Worm (Caenorhabditis elegans) whole organism, L2 larva: ENCODE data around the gene T04F3.1.

Experiments
- C34F6.9 ChIP-seq: fragments of 150-350 bp; optimal IDR thresholded peaks from 2 replicates; lab custom pipeline; 2014; ENCODE audit warnings: missing biosample characterization, missing genetic modification characterization
- F13H6.1 ChIP-seq: sonication (generic microtip); optimal IDR thresholded peaks from 2 replicates; lab custom pipeline; 2016; ENCODE audit warnings: missing genetic modification characterization, missing compliant biosample characterization
- R02D3.7 ChIP-seq: fragments of 150-350 bp; optimal IDR thresholded peaks from 2 replicates; lab custom pipeline; 2014; ENCODE audit warnings: missing biosample characterization, missing genetic modification characterization
- Y55F3AM.14 ChIP-seq: fragments of 200-800 bp; sonication (Bioruptor generic); optimal IDR thresholded peaks from 2 replicates; lab custom pipeline; 2018; ENCODE audit warnings: mild to moderate bottlenecking, missing genetic modification characterization, missing compliant biosample characterization
- ZK546.5 ChIP-seq: sonication (generic microtip); optimal IDR thresholded peaks from 2 replicates; lab custom pipeline; 2017; ENCODE audit warnings: missing biosample characterization, missing genetic modification characterization
- alr-1 ChIP-seq: fragments of 150-350 bp; optimal IDR thresholded peaks from 2 replicates; lab custom pipeline; 2014; ENCODE audit warnings: missing biosample characterization, missing genetic modification characterization
- ama-1 ChIP-seq: fragments of 150-350 bp; optimal IDR thresholded peaks from 2 replicates; lab custom pipeline; 2018; ENCODE audit warnings: inconsistent platforms
- blmp-1 ChIP-seq: sonication (generic microtip); optimal IDR thresholded peaks from 2 replicates; lab custom pipeline; 2017; ENCODE audit warnings: missing genetic modification characterization, mild to moderate bottlenecking, missing compliant biosample characterization, antibody characterized with exemption, moderate library complexity; ENCODE audit not compliant: insufficient read depth
- ceh-16 ChIP-seq: fragments of 150-350 bp; optimal IDR thresholded peaks from 2 replicates; lab custom pipeline; 2014; ENCODE audit warnings: missing biosample characterization, missing genetic modification characterization
- ceh-82 ChIP-seq: fragments of 150-350 bp; optimal IDR thresholded peaks from 2 replicates; lab custom pipeline; 2014; ENCODE audit warnings: missing biosample characterization, missing genetic modification characterization
- crh-2 ChIP-seq: sonication (generic microtip); optimal IDR thresholded peaks from 2 replicates; lab custom pipeline; 2017; ENCODE audit warnings: missing biosample characterization, missing genetic modification characterization
- dmd-4 ChIP-seq: sonication (generic microtip); optimal IDR thresholded peaks from 2 replicates; lab custom pipeline; 2017; ENCODE audit warnings: missing biosample characterization, missing genetic modification characterization
- egl-27 ChIP-seq: sonication (generic microtip); optimal IDR thresholded peaks from 3 replicates; lab custom pipeline; 2017; ENCODE audit warnings: missing biosample characterization, missing genetic modification reagents, missing genetic modification characterization
- elt-1 ChIP-seq: fragments of 150-350 bp; optimal IDR thresholded peaks from 2 replicates; lab custom pipeline; 2014; ENCODE audit warnings: missing biosample characterization, missing genetic modification characterization
- elt-3 ChIP-seq: sonication (generic microtip); optimal IDR thresholded peaks from 2 replicates; lab custom pipeline; 2017; ENCODE audit warnings: missing biosample characterization, missing genetic modification characterization
- fos-1 ChIP-seq: fragments of 150-350 bp; optimal IDR thresholded peaks from 2 replicates; lab custom pipeline; 2014; ENCODE audit warnings: missing biosample characterization, missing genetic modification characterization
- gmeb-1 ChIP-seq: fragments of 150-350 bp; optimal IDR thresholded peaks from 2 replicates; lab custom pipeline; 2014; ENCODE audit warnings: missing biosample characterization, missing genetic modification characterization
- lin-11 ChIP-seq: fragments of 150-350 bp; sonication (generic microtip); optimal IDR thresholded peaks from 2 replicates; lab custom pipeline; 2014; ENCODE audit warnings: missing biosample characterization, missing genetic modification characterization, inconsistent platforms, mixed read lengths
- lin-13 ChIP-seq: fragments of 150-350 bp; optimal IDR thresholded peaks from 2 replicates; lab custom pipeline; 2014; ENCODE audit warnings: missing biosample characterization, missing genetic modification reagents, missing genetic modification characterization
- lin-39 ChIP-seq: fragments of 150-350 bp; optimal IDR thresholded peaks from 2 replicates; lab custom pipeline; 2014; ENCODE audit warnings: missing biosample characterization, missing genetic modification reagents, missing genetic modification characterization
- lsy-2 ChIP-seq, 2 experiments: fragments of 150-350 bp in 1 of 2; sonication (generic microtip) in 1 of 2; optimal IDR thresholded peaks; 2 replicates each; lab custom pipeline; 2014 to 2017; ENCODE audit warnings: missing biosample characterization in 2 of 2, missing genetic modification characterization in 2 of 2
- mab-5 ChIP-seq: fragments of 150-350 bp; optimal IDR thresholded peaks from 2 replicates; lab custom pipeline; 2014; ENCODE audit warnings: missing biosample characterization, missing genetic modification characterization
- mbf-1 ChIP-seq: sonication (generic microtip); optimal IDR thresholded peaks from 2 replicates; lab custom pipeline; 2017; ENCODE audit warnings: missing biosample characterization, missing genetic modification characterization
- mdl-1 ChIP-seq, 2 experiments: fragments of 150-350 bp in 1 of 2; sonication (generic microtip) in 1 of 2; optimal IDR thresholded peaks; 2 replicates each; lab custom pipeline; 2017; ENCODE audit warnings: missing biosample characterization in 2 of 2, missing genetic modification characterization in 2 of 2
- nhr-10 ChIP-seq: sonication (generic microtip); optimal IDR thresholded peaks from 2 replicates; lab custom pipeline; 2017; ENCODE audit warnings: missing biosample characterization, missing genetic modification characterization
- nhr-11 ChIP-seq: fragments of 150-350 bp; optimal IDR thresholded peaks from 2 replicates; lab custom pipeline; 2014; ENCODE audit warnings: missing biosample characterization, missing genetic modification characterization
- nhr-12 ChIP-seq: fragments of 150-350 bp; optimal IDR thresholded peaks from 2 replicates; lab custom pipeline; 2014; ENCODE audit warnings: missing biosample characterization, missing genetic modification characterization
- nhr-129 ChIP-seq: fragments of 150-350 bp; optimal IDR thresholded peaks from 2 replicates; lab custom pipeline; 2014; ENCODE audit warnings: missing biosample characterization, missing genetic modification characterization
- nhr-21 ChIP-seq: fragments of 150-350 bp; optimal IDR thresholded peaks from 2 replicates; lab custom pipeline; 2014; ENCODE audit warnings: missing biosample characterization, missing genetic modification characterization
- nhr-23 ChIP-seq: fragments of 150-350 bp; optimal IDR thresholded peaks from 2 replicates; lab custom pipeline; 2014; ENCODE audit warnings: missing biosample characterization, missing genetic modification reagents, missing genetic modification characterization
- nhr-25 ChIP-seq: fragments of 150-350 bp; sonication (generic microtip); optimal IDR thresholded peaks from 3 replicates; lab custom pipeline; 2014; ENCODE audit warnings: missing biosample characterization, missing genetic modification characterization
- nhr-6 ChIP-seq: fragments of 150-350 bp; optimal IDR thresholded peaks from 2 replicates; lab custom pipeline; 2014; ENCODE audit warnings: missing biosample characterization, missing genetic modification characterization
- nhr-77 ChIP-seq: fragments of 150-350 bp; optimal IDR thresholded peaks from 2 replicates; lab custom pipeline; 2014; ENCODE audit warnings: missing biosample characterization, missing genetic modification characterization
- peb-1 ChIP-seq: fragments of 150-350 bp; optimal IDR thresholded peaks from 2 replicates; lab custom pipeline; 2014; ENCODE audit warnings: missing biosample characterization, missing genetic modification characterization
- sem-4 ChIP-seq: fragments of 150-350 bp; optimal IDR thresholded peaks from 2 replicates; lab custom pipeline; 2014; ENCODE audit warnings: missing biosample characterization, missing genetic modification reagents, missing genetic modification characterization
- skn-1 ChIP-seq: sonication (generic microtip); optimal IDR thresholded peaks from 2 replicates; lab custom pipeline; 2017; ENCODE audit warnings: missing biosample characterization, missing genetic modification characterization
- sma-3 ChIP-seq: sonication (generic microtip); optimal IDR thresholded peaks from 2 replicates; lab custom pipeline; 2016; ENCODE audit warnings: missing genetic modification reagents, missing genetic modification characterization, missing compliant biosample characterization
- sma-9 ChIP-seq, 2 experiments: fragments of 150-350 bp in 1 of 2; sonication (generic microtip) in 1 of 2; optimal IDR thresholded peaks; 2 replicates each; lab custom pipeline; 2014 to 2016; ENCODE audit warnings: missing genetic modification characterization in 2 of 2, mild to moderate bottlenecking in 1 of 2, missing biosample characterization in 1 of 2, missing compliant biosample characterization in 1 of 2, missing genetic modification reagents in 1 of 2, moderate library complexity in 1 of 2
- snpc-4 ChIP-seq: fragments of 150-350 bp; optimal IDR thresholded peaks from 2 replicates; lab custom pipeline; 2014; ENCODE audit warnings: missing biosample characterization, missing genetic modification characterization
- unc-39 ChIP-seq: fragments of 150-350 bp; optimal IDR thresholded peaks from 2 replicates; lab custom pipeline; 2014; ENCODE audit warnings: missing biosample characterization, missing genetic modification characterization
- unc-62 ChIP-seq: fragments of 150-350 bp; optimal IDR thresholded peaks from 2 replicates; lab custom pipeline; 2014; ENCODE audit warnings: missing biosample characterization, missing genetic modification reagents, missing genetic modification characterization
- zag-1 ChIP-seq: fragments of 150-350 bp; optimal IDR thresholded peaks from 2 replicates; lab custom pipeline; 2014; ENCODE audit warnings: missing biosample characterization, missing genetic modification characterization
- ztf-1 ChIP-seq: fragments of 200-800 bp; sonication (Bioruptor generic); conservative IDR thresholded peaks from 2 replicates; pipeline ENCODE4 v1.3.6; 2022; ENCODE audit warnings: missing genetic modification characterization, missing compliant biosample characterization
- ztf-11 ChIP-seq: sonication (generic microtip); optimal IDR thresholded peaks from 2 replicates; lab custom pipeline; 2017; ENCODE audit warnings: missing biosample characterization, missing genetic modification characterization
- ztf-4 ChIP-seq: fragments of 150-350 bp; optimal IDR thresholded peaks from 2 replicates; lab custom pipeline; 2014; ENCODE audit warnings: missing biosample characterization, missing genetic modification characterization

T04F3.1 gene

ce11 chrV:11795352-11795751 lies 55.5 kb downstream of the T04F3.1 start (continued):
- no peak for TF ChIP-seq nhr-10 (tag; lab: Kevin White, UChicago)
- TF ChIP-seq R02D3.7: no peak
- no peak for TF ChIP-seq unc-62
- TF ChIP-seq sma-9 (GFP tag; optimal IDR thresholded peaks at IDR 0.05; lab: Kevin White, UChicago): peak; percentile 79
- no peak for TF ChIP-seq sma-9 (tag; optimal IDR thresholded peaks at IDR 0.05; lab: Kevin White, UChicago)
- TF ChIP-seq gmeb-1: no peak
- peak in 1 of 2 experiments; percentile 2 for TF ChIP-seq mdl-1 (tag; optimal IDR thresholded peaks at IDR 0.05; lab: Kevin White, UChicago)

DNA sequence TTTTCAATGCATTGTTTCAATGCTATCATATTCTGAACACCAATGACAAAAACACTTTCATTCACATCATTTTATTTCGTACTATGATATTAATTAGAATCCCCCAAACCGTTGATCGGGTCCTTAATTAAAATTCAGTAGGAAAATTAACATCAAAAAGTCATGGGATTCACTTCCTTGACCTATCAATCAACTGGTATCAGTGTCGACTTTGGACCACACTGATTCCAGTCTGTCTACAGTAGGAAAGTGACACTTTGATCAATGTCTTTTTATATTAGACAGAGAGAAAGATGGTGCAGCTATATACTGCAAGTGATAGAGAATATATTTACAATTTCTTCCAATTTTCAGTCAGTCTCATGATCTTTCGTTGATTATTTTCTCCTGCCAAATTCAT lies 56.5 kb downstream of the T04F3.1 start:
- TF ChIP-seq lsy-2 (tag; optimal IDR thresholded peaks at IDR 0.05; lab: Kevin White, UChicago) (no peak), nhr-21 (peak; percentile 13), blmp-1 (tag; lab: Kevin White, UChicago) (peak; percentile 2), nhr-25 (tag; lab: Kevin White, UChicago) (peak; percentile 53), sma-9 (GFP tag; optimal IDR thresholded peaks at IDR 0.05; lab: Kevin White, UChicago) (peak; percentile 81), sma-9 (tag; optimal IDR thresholded peaks at IDR 0.05; lab: Kevin White, UChicago) (no peak), unc-39 (tag; lab: Kevin White, UChicago) (no peak), crh-2 (tag; lab: Kevin White, UChicago) (peak; percentile 8), sma-3 (peak; percentile 17), lin-39 (tag; lab: Kevin White, UChicago) (no peak)

ce11 chrV:11797272-11797855 lies 57.5 kb downstream of the T04F3.1 start:
- TF ChIP-seq gmeb-1: no peak
- no peak for TF ChIP-seq mab-5 (tag; lab: Kevin White, UChicago)
- TF ChIP-seq fos-1 (tag; lab: Kevin White, UChicago): no peak
- TF ChIP-seq ztf-11 (tag; lab: Kevin White, UChicago): no peak
- TF ChIP-seq skn-1: no peak
- no peak for TF ChIP-seq mbf-1 (tag; lab: Kevin White, UChicago)
- peak; percentile 13 for TF ChIP-seq sma-3
- TF ChIP-seq crh-2 (tag; lab: Kevin White, UChicago): peak; percentile 6
- TF ChIP-seq lin-13 (GFP tag; lab: Kevin White, UChicago): no peak
- peak; percentile 24 for TF ChIP-seq nhr-21
- no peak for TF ChIP-seq ZK546.5 (tag; lab: Kevin White, UChicago)
- no peak for TF ChIP-seq mdl-1 (tag; optimal IDR thresholded peaks at IDR 0.05; lab: Kevin White, UChicago)
- TF ChIP-seq alr-1 (tag; lab: Kevin White, UChicago): no peak
- TF ChIP-seq elt-3: no peak
- TF ChIP-seq unc-62: no peak
- no peak for TF ChIP-seq elt-1 (tag; lab: Kevin White, UChicago)
- TF ChIP-seq zag-1 (tag; lab: Kevin White, UChicago): no peak
- no peak for TF ChIP-seq snpc-4 (tag; lab: Kevin White, UChicago)
- TF ChIP-seq peb-1 (tag; lab: Kevin White, UChicago): no peak
- TF ChIP-seq ama-1 (lab: Kevin White, UChicago): no peak
- no peak for TF ChIP-seq sem-4 (tag; lab: Kevin White, UChicago)
- no peak for TF ChIP-seq C34F6.9 (tag; lab: Kevin White, UChicago)
- no peak for TF ChIP-seq lin-39 (tag; lab: Kevin White, UChicago)
- no peak for TF ChIP-seq ceh-82 (tag; lab: Kevin White, UChicago)
- no peak for TF ChIP-seq dmd-4 (tag; lab: Kevin White, UChicago)
- TF ChIP-seq nhr-23 (tag; lab: Kevin White, UChicago): no peak
- TF ChIP-seq sma-9 (GFP tag; optimal IDR thresholded peaks at IDR 0.05; lab: Kevin White, UChicago): peak; percentile 70
- TF ChIP-seq sma-9 (tag; optimal IDR thresholded peaks at IDR 0.05; lab: Kevin White, UChicago): no peak
- no peak for TF ChIP-seq F13H6.1
- TF ChIP-seq lin-11 (tag; lab: Kevin White, UChicago): no peak
- no peak for TF ChIP-seq nhr-77 (tag; lab: Kevin White, UChicago)
- no peak for TF ChIP-seq nhr-12 (tag; lab: Kevin White, UChicago)
- TF ChIP-seq ztf-4 (tag; lab: Kevin White, UChicago): no peak
- no peak for TF ChIP-seq nhr-129 (tag; lab: Kevin White, UChicago)
- TF ChIP-seq nhr-11 (tag; lab: Kevin White, UChicago): no peak
- no peak for TF ChIP-seq unc-39 (tag; lab: Kevin White, UChicago)
- no peak for TF ChIP-seq nhr-6 (tag; lab: Kevin White, UChicago)
- TF ChIP-seq blmp-1 (tag; lab: Kevin White, UChicago): peak; percentile 50
- TF ChIP-seq ztf-1: no peak
- TF ChIP-seq Y55F3AM.14 (GFP tag; lab: Kevin White, UChicago): no peak
- TF ChIP-seq egl-27 (tag; lab: Kevin White, UChicago): no peak
- TF ChIP-seq ceh-16: no peak
- TF ChIP-seq nhr-25 (tag; lab: Kevin White, UChicago): peak; percentile 68
- no peak for TF ChIP-seq R02D3.7
- TF ChIP-seq, all 48 proteins: peak for 6
